Worm (Caenorhabditis elegans) whole organism, late embryonic: ENCODE data around the gene C08E3.14.

Source experiments
- K09A11.1 ChIP-seq: sonication (generic microtip); optimal IDR thresholded peaks from 2 replicates; lab custom pipeline; 2017; ENCODE audit warnings: antibody characterized with exemption, mild to moderate bottlenecking, missing genetic modification characterization, missing compliant biosample characterization; ENCODE audit not compliant: insufficient read depth
- ahr-1 ChIP-seq: sonication (generic microtip); optimal IDR thresholded peaks from 2 replicates; lab custom pipeline; 2016; ENCODE audit warnings: missing genetic modification characterization, missing compliant biosample characterization
- ama-1 ChIP-seq: fragments of 150-350 bp; optimal IDR thresholded peaks from 2 replicates; lab custom pipeline; 2014
- ceh-14 ChIP-seq: sonication (generic microtip); optimal IDR thresholded peaks from 2 replicates; lab custom pipeline; 2016; ENCODE audit warnings: missing genotype, missing genetic modification characterization, missing compliant biosample characterization
- ceh-22 ChIP-seq: sonication (generic microtip); optimal IDR thresholded peaks from 2 replicates; lab custom pipeline; 2017; ENCODE audit warnings: missing biosample characterization, missing genetic modification characterization
- ceh-30 ChIP-seq: fragments of 150-350 bp; optimal IDR thresholded peaks from 2 replicates; lab custom pipeline; 2014; ENCODE audit warnings: missing biosample characterization, missing genetic modification characterization
- ceh-31 ChIP-seq: sonication (generic microtip); optimal IDR thresholded peaks from 2 replicates; lab custom pipeline; 2016; ENCODE audit warnings: missing genetic modification characterization, missing compliant biosample characterization
- ceh-48 ChIP-seq: sonication (generic microtip); optimal IDR thresholded peaks from 2 replicates; lab custom pipeline; 2016; ENCODE audit warnings: missing genetic modification characterization, inconsistent platforms, missing compliant biosample characterization
- ceh-9 ChIP-seq: sonication (generic microtip); optimal IDR thresholded peaks from 2 replicates; lab custom pipeline; 2016; ENCODE audit warnings: mild to moderate bottlenecking, missing genetic modification characterization, inconsistent platforms, missing compliant biosample characterization
- dmd-4 ChIP-seq: sonication (generic microtip); optimal IDR thresholded peaks from 2 replicates; lab custom pipeline; 2016; ENCODE audit warnings: borderline replicate concordance, missing genetic modification characterization, missing compliant biosample characterization
- elt-2 ChIP-seq: sonication (generic microtip); optimal IDR thresholded peaks from 2 replicates; lab custom pipeline; 2016; ENCODE audit warnings: missing genetic modification reagents, missing genetic modification characterization, missing compliant biosample characterization
- ets-4 ChIP-seq: sonication (generic microtip); optimal IDR thresholded peaks from 2 replicates; lab custom pipeline; 2016; ENCODE audit warnings: missing genetic modification characterization, missing compliant biosample characterization
- fkh-10 ChIP-seq: fragments of 150-350 bp; optimal IDR thresholded peaks from 2 replicates; lab custom pipeline; 2014; ENCODE audit warnings: missing biosample characterization, missing genetic modification reagents, missing genetic modification characterization
- fkh-6 ChIP-seq: sonication (generic microtip); optimal IDR thresholded peaks from 2 replicates; lab custom pipeline; 2016; ENCODE audit warnings: missing genetic modification characterization, missing compliant biosample characterization
- hlh-13 ChIP-seq: fragments of 200-800 bp; sonication (Bioruptor generic); optimal IDR thresholded peaks from 2 replicates; lab custom pipeline; 2018; ENCODE audit warnings: mild to moderate bottlenecking, missing genetic modification characterization, missing compliant biosample characterization
- hlh-30 ChIP-seq: sonication (generic microtip); optimal IDR thresholded peaks from 2 replicates; lab custom pipeline; 2017; ENCODE audit warnings: antibody characterized with exemption, missing genetic modification characterization, missing compliant biosample characterization; ENCODE audit not compliant: insufficient read depth
- lin-11 ChIP-seq: fragments of 200-800 bp; sonication (Bioruptor generic); optimal IDR thresholded peaks from 2 replicates; lab custom pipeline; 2018; ENCODE audit warnings: mild to moderate bottlenecking, missing genetic modification characterization, missing compliant biosample characterization
- madf-2 ChIP-seq: sonication (generic microtip); optimal IDR thresholded peaks from 2 replicates; lab custom pipeline; 2017; ENCODE audit warnings: missing genetic modification characterization, missing compliant biosample characterization
- mec-3 ChIP-seq: sonication (generic microtip); optimal IDR thresholded peaks from 2 replicates; lab custom pipeline; 2016; ENCODE audit warnings: borderline replicate concordance, missing genetic modification characterization, missing compliant biosample characterization
- npax-4 ChIP-seq: sonication (generic microtip); optimal IDR thresholded peaks from 2 replicates; lab custom pipeline; 2016; ENCODE audit warnings: missing genetic modification characterization, missing compliant biosample characterization
- pag-3 ChIP-seq: sonication (generic microtip); optimal IDR thresholded peaks from 2 replicates; lab custom pipeline; 2016; ENCODE audit warnings: missing compliant biosample characterization, missing genetic modification characterization, borderline replicate concordance
- pat-9 ChIP-seq: fragments of 200-800 bp; sonication (Bioruptor generic); optimal IDR thresholded peaks from 2 replicates; lab custom pipeline; 2018; ENCODE audit warnings: mild to moderate bottlenecking, missing genetic modification characterization, moderate library complexity, missing compliant biosample characterization
- pax-1 ChIP-seq: fragments of 150-350 bp; optimal IDR thresholded peaks from 2 replicates; lab custom pipeline; 2014; ENCODE audit warnings: missing biosample characterization, missing genetic modification characterization
- pros-1 ChIP-seq: fragments of 150-350 bp; optimal IDR thresholded peaks from 2 replicates; lab custom pipeline; 2014; ENCODE audit warnings: missing biosample characterization, missing genetic modification reagents, missing genetic modification characterization
- ref-2 ChIP-seq: sonication (generic microtip); optimal IDR thresholded peaks from 2 replicates; lab custom pipeline; 2016; ENCODE audit warnings: missing genetic modification characterization, missing compliant biosample characterization
- rnt-1 ChIP-seq: sonication (generic microtip); optimal IDR thresholded peaks from 2 replicates; lab custom pipeline; 2016; ENCODE audit warnings: missing genetic modification characterization, missing compliant biosample characterization
- sdc-2 ChIP-seq: sonication (generic microtip); optimal IDR thresholded peaks from 2 replicates; lab custom pipeline; 2016; ENCODE audit warnings: missing genotype, missing genetic modification characterization, missing compliant biosample characterization
- sox-2 ChIP-seq: fragments of 200-800 bp; sonication (Bioruptor generic); IDR thresholded peaks from 2 replicates; pipeline ENCODE4 v1.3.6; 2022; ENCODE audit warnings: missing genetic modification reagents, missing genetic modification characterization, missing compliant biosample characterization
- ttx-3 ChIP-seq: sonication (generic microtip); optimal IDR thresholded peaks from 2 replicates; lab custom pipeline; 2016; ENCODE audit warnings: missing genetic modification reagents, missing genetic modification characterization, missing compliant biosample characterization
- unc-3 ChIP-seq, 2 experiments: fragments of 200-800 bp in 1 of 2; sonication (Bioruptor generic) in 1 of 2; sonication (generic microtip) in 1 of 2; conservative IDR thresholded peaks in 1 of 2; optimal IDR thresholded peaks in 1 of 2; 2 replicates each; pipeline versions ENCODE4 v1.3.6 to Lab custom; 2016 to 2022; ENCODE audit warnings: missing compliant biosample characterization in 2 of 2, missing genetic modification characterization in 2 of 2, missing genetic modification reagents in 1 of 2
- zip-5 ChIP-seq: sonication (generic microtip); optimal IDR thresholded peaks from 2 replicates; lab custom pipeline; 2016; ENCODE audit warnings: missing genetic modification characterization, missing compliant biosample characterization

Gene C08E3.14

ce11 chrII:1579886-1580285 lies 45.9 kb upstream of the C08E3.14 start, which contains the start of gene math-38:
math-38 (minus strand) TSS chrII:1579986.
- TF ChIP-seq ttx-3 (no peak), fkh-10 (GFP tag; lab: Kevin White, UChicago) (no peak), hlh-13 (GFP tag; lab: Kevin White, UChicago) (no peak), madf-2 (tag; lab: Kevin White, UChicago) (no peak), ceh-48 (no peak), ceh-31 (tag; lab: Kevin White, UChicago) (no peak), ceh-14 (tag; lab: Kevin White, UChicago) (no peak), rnt-1 (tag; lab: Kevin White, UChicago) (no peak), dmd-4 (tag; lab: Kevin White, UChicago) (no peak), ceh-30 (no peak), fkh-6 (tag; lab: Kevin White, UChicago) (no peak)

ce11 chrII:1584140-1584539 lies 41.6 kb upstream of the C08E3.14 start, which contains the start of gene clec-21:
clec-21 (minus strand) TSS chrII:1584240.
- TF ChIP-seq sdc-2 (tag; lab: Kevin White, UChicago) (no peak), K09A11.1 (tag; lab: Kevin White, UChicago) (no peak), pat-9 (tag; lab: Kevin White, UChicago) (no peak), sox-2 (GFP tag; lab: Robert Waterston, UW) (no peak), fkh-10 (GFP tag; lab: Kevin White, UChicago) (no peak), lin-11 (tag; lab: Kevin White, UChicago) (no peak), pax-1 (no peak), hlh-30 (no peak)

- TF ChIP-seq hlh-30 (no peak), ceh-9 (tag; lab: Kevin White, UChicago) (no peak), ref-2 (tag; lab: Kevin White, UChicago) (no peak), ets-4 (tag; lab: Kevin White, UChicago) (no peak), zip-5 (tag; lab: Kevin White, UChicago) (no peak), elt-2 (tag; lab: Kevin White, UChicago) (no peak), ceh-22 (tag; lab: Kevin White, UChicago) (no peak), ama-1 (lab: Kevin White, UChicago) (no peak), lin-11 (tag; lab: Kevin White, UChicago) (no peak)
Measured at ce11 chrII:1586305-1586704, 39.5 kb upstream of the C08E3.14 start, which contains the start of gene T07H3.8. T07H3.8 (plus strand) TSS chrII:1586605.

- no peak for TF ChIP-seq zip-5 (tag; lab: Kevin White, UChicago)
- no peak for TF ChIP-seq pros-1
- TF ChIP-seq dmd-4 (tag; lab: Kevin White, UChicago), result no peak
- TF ChIP-seq unc-3 (GFP tag; conservative IDR thresholded peaks at IDR 0.05; lab: Robert Waterston, UW), result no peak
- no peak for TF ChIP-seq unc-3 (tag; optimal IDR thresholded peaks at IDR 0.05; lab: Kevin White, UChicago)
- no peak for TF ChIP-seq ttx-3
Measured at ce11 chrII:1589845-1590244, 35.9 kb upstream of the C08E3.14 start, which contains the start of gene T07H3.7. T07H3.7 (minus strand) TSS chrII:1589945.

- TF ChIP-seq ahr-1, result no peak
- TF ChIP-seq pag-3, result no peak
- TF ChIP-seq mec-3 (tag; lab: Kevin White, UChicago), result no peak
- no peak for TF ChIP-seq npax-4 (tag; lab: Kevin White, UChicago)
Measured at ce11 chrII:1595137-1595536, 30.6 kb upstream of the C08E3.14 start, which contains the start of gene clec-20. clec-20 (minus strand) TSS chrII:1595237.
